Worm (Caenorhabditis elegans): ENCODE results near the gene npax-1.

- TF ChIP-seq unc-39 (tag; optimal IDR thresholded peaks at IDR 0.05) (no peak), unc-62 (GFP tag; optimal IDR thresholded peaks at IDR 0.05 in 1 of 2) (peak in 1 of 2 experiments; percentile 26), unc-62 (tag; optimal IDR thresholded peaks at IDR 0.05) (no peak), fos-1 (tag; optimal IDR thresholded peaks at IDR 0.05) (no peak), ceh-20 (GFP tag; IDR thresholded peaks at IDR 0.05) (no peak), pha-4 (GFP tag; IDR thresholded peaks at IDR 0.05) (no peak), pha-4 (tag; optimal IDR thresholded peaks at IDR 0.05) (no peak), fkh-10 (GFP tag; optimal IDR thresholded peaks at IDR 0.05) (no peak), R02D3.7 (tag; optimal IDR thresholded peaks at IDR 0.05) (no peak), nhr-237 (tag; optimal IDR thresholded peaks at IDR 0.05) (no peak), Y5F2A.4 (GFP tag; optimal IDR thresholded peaks at IDR 0.05) (no peak)
Measured at ce11 chrII:7341572-7342303, 10.6 kb upstream of the npax-1 start.

All from whole organism, L4 larva.